Worm (Caenorhabditis elegans) whole organism, L4/young adult: ENCODE results near the gene C04C11.25.
A peak's percentile ranks its signal among the peaks of the same experiment; 100 is the strongest.
"Not testable (repeated sequence)": the region's sequence is repeated elsewhere in the genome, so short reads cannot be mapped to it uniquely, and the experiment has no call there.

Source experiments
- W03F9.2 ChIP-seq: fragments of 150-350 bp; optimal IDR thresholded peaks from 2 replicates; lab custom pipeline; 2014; ENCODE audit warnings: missing biosample characterization, missing genetic modification characterization
- dao-5 ChIP-seq: sonication (generic microtip); optimal IDR thresholded peaks from 2 replicates; lab custom pipeline; 2016; ENCODE audit warnings: missing genotype, missing genetic modification characterization, moderate library complexity, missing compliant biosample characterization
- him-1 ChIP-seq: sonication (generic microtip); optimal IDR thresholded peaks from 2 replicates; lab custom pipeline; 2016; ENCODE audit warnings: missing genotype, missing genetic modification reagents, missing genetic modification characterization, missing compliant biosample characterization

C04C11.25 gene

DNA sequence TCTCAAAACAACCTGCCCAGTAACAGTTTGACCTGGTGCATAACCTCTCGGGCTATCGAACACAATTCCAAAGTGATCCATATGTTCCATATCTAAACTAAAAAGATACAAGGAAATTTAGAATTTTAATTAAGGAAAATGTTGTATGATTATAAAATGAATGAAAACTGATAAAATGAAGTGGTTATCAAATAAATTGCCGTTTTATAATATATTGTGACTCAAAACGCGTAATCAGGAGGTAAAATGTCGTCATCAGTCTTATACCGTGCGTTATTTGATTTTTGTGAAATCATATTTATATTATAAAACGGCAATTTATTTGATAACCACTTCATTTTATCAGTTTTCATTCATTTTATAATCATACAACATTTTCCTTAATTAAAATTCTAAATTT lies 34.8 kb downstream of the C04C11.25 start, which contains the start of gene arrd-24:
Gene arrd-24, minus strand, starts transcription at position 101 of the 400 bp plus-strand sequence.
- not testable (repeated sequence) for TF ChIP-seq W03F9.2; him-1 (tag; lab: Kevin White, UChicago); dao-5 (tag; lab: Kevin White, UChicago)

DNA sequence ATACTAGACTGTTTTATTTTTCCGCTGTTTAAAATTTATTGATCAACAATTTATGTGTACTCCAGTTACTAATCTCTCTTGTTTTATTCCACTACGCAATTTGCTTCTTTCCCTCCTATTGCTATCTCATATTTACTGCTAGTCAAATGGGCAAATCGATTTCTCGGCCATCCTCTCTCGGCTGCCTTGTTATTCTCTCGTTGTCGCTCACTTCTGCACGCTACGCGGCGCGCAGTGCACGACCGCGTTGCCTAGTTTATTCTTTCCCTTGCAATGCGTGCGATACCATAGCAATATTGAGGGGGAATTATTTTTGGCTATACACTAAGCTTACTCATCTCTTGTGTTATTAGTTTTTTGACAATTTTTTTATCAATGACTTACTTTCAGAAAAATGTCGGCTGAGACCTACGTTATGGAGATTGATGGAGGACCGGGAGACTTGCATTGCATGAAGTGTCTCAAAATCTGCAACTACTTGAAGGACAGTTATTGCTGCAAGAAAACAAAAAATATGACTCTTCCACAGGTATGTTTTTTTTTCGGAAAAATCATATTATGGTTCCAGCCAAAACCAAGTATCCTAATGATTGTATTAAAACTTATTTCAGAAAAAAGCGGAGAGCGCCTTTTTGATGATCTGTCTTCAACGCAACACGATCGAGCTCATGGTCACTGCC lies 37.7 kb downstream of the C04C11.25 start, which contains the start of gene F48F7.6:
Gene F48F7.6, plus strand, starts transcription at position 391 of the 680 bp plus-strand sequence.
- no peak for TF ChIP-seq dao-5 (tag; lab: Kevin White, UChicago)
- peak; percentile 53 for TF ChIP-seq him-1 (tag; lab: Kevin White, UChicago)
- no peak for TF ChIP-seq W03F9.2

DNA sequence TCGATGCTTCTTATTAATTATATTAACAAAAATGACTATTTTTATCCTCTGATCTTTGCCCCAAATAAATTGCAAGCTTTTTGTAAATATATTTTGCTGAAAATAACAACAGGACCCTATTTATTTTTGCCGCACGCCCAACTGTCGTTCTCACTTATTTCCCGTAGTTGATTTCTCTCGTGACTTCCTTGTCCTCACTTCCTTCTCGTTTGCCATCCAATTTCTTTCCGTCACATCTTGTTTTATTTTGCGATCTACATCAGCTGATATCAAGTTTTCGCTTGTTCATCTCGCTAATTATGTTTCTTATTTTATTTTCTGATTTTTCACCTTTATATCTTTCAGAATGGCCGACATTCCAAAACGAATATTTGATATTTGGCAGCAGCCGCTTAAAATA lies 40.0 kb downstream of the C04C11.25 start, which contains the start of gene F48F7.5:
Gene F48F7.5, plus strand, starts transcription at position 340 of the 400 bp plus-strand sequence.
- no peak for TF ChIP-seq W03F9.2
- TF ChIP-seq dao-5 (tag; lab: Kevin White, UChicago), result no peak
- no peak for TF ChIP-seq him-1 (tag; lab: Kevin White, UChicago)

DNA sequence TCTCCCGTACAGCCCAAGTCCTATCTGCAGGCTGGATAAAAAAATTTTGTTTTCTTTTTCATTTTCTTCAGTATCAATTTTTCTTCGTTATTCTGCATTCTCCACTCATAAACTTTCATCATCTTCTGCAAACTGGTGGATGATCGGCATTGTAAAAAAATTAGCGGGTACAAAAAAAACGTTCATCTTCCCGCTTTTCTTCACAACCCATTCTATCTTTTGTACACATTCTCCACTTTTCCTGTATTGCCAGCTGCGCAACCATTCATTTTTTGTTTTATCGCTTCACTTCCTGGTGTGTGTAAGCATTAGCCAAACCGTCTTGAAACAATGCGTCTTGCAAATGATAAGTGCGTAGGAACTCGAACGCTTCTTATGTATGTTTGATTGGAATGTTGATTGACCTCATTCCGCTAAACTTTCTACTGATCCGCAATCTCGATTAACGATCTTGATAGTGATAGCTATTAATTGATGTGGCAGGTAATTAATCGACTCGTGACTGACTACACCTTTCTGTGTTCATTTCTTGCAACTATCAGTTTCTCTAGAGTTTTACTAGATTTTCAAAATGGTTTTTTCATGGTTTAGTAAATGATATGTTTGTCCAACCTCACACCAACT lies 40.7 kb downstream of the C04C11.25 start:
- TF ChIP-seq him-1 (tag; lab: Kevin White, UChicago) (no peak), W03F9.2 (no peak), dao-5 (tag; lab: Kevin White, UChicago) (no peak)

DNA sequence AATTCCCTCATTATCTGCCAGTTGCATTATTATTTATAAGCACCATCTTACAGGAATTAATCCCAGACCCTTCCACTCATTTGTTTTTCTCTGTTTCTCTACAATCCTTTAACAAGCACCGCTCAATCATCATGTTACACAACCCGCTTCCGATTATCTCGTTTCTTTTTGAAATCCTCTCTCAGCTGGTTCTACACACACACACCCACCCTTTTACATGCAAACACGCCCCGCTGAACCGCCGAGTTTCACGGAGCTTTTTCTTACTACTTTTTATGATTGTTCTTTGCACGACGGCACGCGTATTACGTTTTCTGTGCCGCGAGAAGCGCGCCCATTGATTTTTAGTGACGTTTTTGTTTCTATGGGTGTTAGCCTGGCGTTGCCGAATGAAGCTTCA lies 41.5 kb downstream of the C04C11.25 start:
- no peak for TF ChIP-seq dao-5 (tag; lab: Kevin White, UChicago)
- TF ChIP-seq W03F9.2, result no peak
- no peak for TF ChIP-seq him-1 (tag; lab: Kevin White, UChicago)

DNA sequence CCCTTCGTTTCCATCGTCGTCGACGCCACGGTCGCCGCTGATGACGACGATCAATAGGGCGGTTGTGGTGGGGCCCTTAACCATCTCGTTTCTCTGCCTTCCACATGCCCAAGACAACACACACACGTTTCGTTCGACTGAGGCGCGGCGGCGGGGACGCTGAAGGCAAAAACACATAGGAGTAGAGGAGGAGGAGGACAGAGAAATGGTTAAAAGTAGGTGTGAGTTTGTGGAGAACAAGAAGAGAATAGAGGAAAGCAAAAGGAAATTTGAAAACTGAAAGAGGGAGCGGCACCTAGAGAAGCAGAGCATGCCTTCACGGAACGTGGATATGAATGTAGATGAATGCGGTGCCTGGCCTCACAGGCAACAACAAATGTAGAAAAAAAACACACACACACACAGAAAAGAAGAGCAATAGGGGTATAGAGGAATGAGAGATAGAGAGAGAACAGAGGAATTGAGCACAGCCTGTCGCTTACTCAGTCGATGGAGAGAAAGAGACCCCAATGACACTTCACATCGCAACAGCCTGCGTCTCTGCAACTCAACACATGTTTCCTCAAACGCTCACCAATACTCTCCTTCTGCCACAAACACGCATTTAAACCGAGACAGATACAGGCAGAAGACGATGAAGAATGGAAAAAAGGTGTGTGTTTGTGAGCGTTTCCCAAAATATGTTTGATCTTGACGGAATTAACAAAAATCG lies 45.9 kb downstream of the C04C11.25 start:
- peak; percentile 57 for TF ChIP-seq W03F9.2
- TF ChIP-seq dao-5 (tag; lab: Kevin White, UChicago), result no peak
- peak; percentile 86 for TF ChIP-seq him-1 (tag; lab: Kevin White, UChicago)

DNA sequence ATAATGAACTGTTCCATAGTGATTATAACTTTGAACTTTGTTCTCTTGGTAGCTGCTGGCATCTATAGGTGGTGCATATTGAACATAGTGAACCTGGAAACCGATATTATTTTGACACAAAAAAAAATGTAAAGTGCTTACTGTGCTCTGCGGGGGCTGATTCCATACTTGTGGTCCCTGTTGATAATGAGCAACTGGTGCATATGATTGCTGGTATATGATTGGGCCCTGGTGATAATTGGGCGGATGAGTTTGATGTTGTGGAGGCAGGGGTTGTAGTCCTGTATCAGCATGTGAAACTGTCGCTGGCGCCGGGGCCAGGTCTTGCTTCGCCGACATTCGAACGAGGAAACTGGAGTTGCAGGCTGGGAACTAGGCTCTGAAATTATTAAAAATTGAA lies 47.0 kb downstream of the C04C11.25 start, which contains the start of gene pqn-39:
Gene pqn-39, minus strand, starts transcription at position 385 of the 400 bp plus-strand sequence.
- TF ChIP-seq W03F9.2 (no peak), dao-5 (tag; lab: Kevin White, UChicago) (no peak), him-1 (tag; lab: Kevin White, UChicago) (no peak)
